Fruit fly (Drosophila melanogaster) whole organism, adult: ENCODE results near the gene CG34461.

Source experiments
- CG5204 ChIP-seq: fragments of 200-800 bp; sonication (Bioruptor generic); optimal IDR thresholded peaks from 2 replicates; lab custom pipeline; 2016; ENCODE audit warnings: missing biosample characterization, missing genetic modification characterization
- Clk ChIP-seq: fragments of 200-800 bp; sonication (Bioruptor generic); optimal IDR thresholded peaks from 2 replicates; lab custom pipeline; 2017; ENCODE audit warnings: missing biosample characterization, missing genetic modification characterization
- kay ChIP-seq: fragments of 200-800 bp; sonication (Bioruptor generic); peaks from one replicate; lab custom pipeline; 2016; ENCODE audit warnings: missing biosample characterization, missing genetic modification characterization, borderline replicate concordance
- pad ChIP-seq: fragments of 200-800 bp; sonication (Bioruptor generic); optimal IDR thresholded peaks from 3 replicates; lab custom pipeline; 2017; ENCODE audit warnings: missing biosample characterization, missing genetic modification characterization, mild to moderate bottlenecking, moderate library complexity, missing genetic modification reagents
- tj ChIP-seq: fragments of 200-800 bp; sonication (Bioruptor generic); optimal IDR thresholded peaks from 3 replicates; lab custom pipeline; 2017; ENCODE audit warnings: missing biosample characterization, mild to moderate bottlenecking, missing genetic modification characterization, moderate library complexity

dm6 chr3L:8312290-8312689 is 13.4 kb upstream of the CG34461 start:
- TF ChIP-seq tj (GFP tag; lab: Kevin White, UChicago) (no peak), Clk (no peak), kay (GFP tag; lab: Kevin White, UChicago) (no peak), pad (GFP tag; lab: Kevin White, UChicago) (no peak), CG5204 (GFP tag; lab: Kevin White, UChicago) (no peak)
